Worm (Caenorhabditis elegans): ENCODE measurements around the gene str-233.

str-233 gene

ce11 chrV:16045837-16046236 lies 36.4 kb upstream of the str-233 start, which contains the start of gene T10C6.15 (continued):
- TF ChIP-seq daf-8 (GFP tag; IDR thresholded peaks at IDR 0.05) = no peak
- no peak for TF ChIP-seq zfp-2 (tag; optimal IDR thresholded peaks at IDR 0.05)
- TF ChIP-seq R02D3.7 (tag; optimal IDR thresholded peaks at IDR 0.05) = no peak
- peak; percentile 20 for TF ChIP-seq nhr-6 (tag; optimal IDR thresholded peaks at IDR 0.05)
- TF ChIP-seq php-3 (GFP tag; IDR thresholded peaks at IDR 0.05) = peak; percentile 74
- no peak for TF ChIP-seq lim-7 (GFP tag; IDR thresholded peaks at IDR 0.05)
- TF ChIP-seq F37D6.2 (tag; optimal IDR thresholded peaks at IDR 0.05) = no peak
- peak; percentile 89 for TF ChIP-seq nhr-102 (tag; optimal IDR thresholded peaks at IDR 0.05)
- TF ChIP-seq hlh-11 (tag; optimal IDR thresholded peaks at IDR 0.05) = peak; percentile 91
- TF ChIP-seq lin-1 (GFP tag; IDR thresholded peaks at IDR 0.05) = peak; percentile 83
- TF ChIP-seq set-16 (GFP tag; IDR thresholded peaks at IDR 0.05) = no peak
- peak; percentile 95 for TF ChIP-seq dmd-6 (GFP tag; IDR thresholded peaks at IDR 0.05)
- no peak for TF ChIP-seq spr-3 (GFP tag; optimal IDR thresholded peaks at IDR 0.05)
- TF ChIP-seq F44E2.7 (GFP tag; IDR thresholded peaks at IDR 0.05) = no peak
- no peak for TF ChIP-seq zip-2 (tag; optimal IDR thresholded peaks at IDR 0.05)
- TF ChIP-seq nhr-10 (tag; optimal IDR thresholded peaks at IDR 0.05) = peak; percentile 46
- no peak for TF ChIP-seq mep-1 (tag; optimal IDR thresholded peaks at IDR 0.05)
- TF ChIP-seq pqm-1 (tag; optimal IDR thresholded peaks at IDR 0.05) = peak; percentile 67
- TF ChIP-seq nhr-77 (tag; optimal IDR thresholded peaks at IDR 0.05) = peak; percentile 58

DNA sequence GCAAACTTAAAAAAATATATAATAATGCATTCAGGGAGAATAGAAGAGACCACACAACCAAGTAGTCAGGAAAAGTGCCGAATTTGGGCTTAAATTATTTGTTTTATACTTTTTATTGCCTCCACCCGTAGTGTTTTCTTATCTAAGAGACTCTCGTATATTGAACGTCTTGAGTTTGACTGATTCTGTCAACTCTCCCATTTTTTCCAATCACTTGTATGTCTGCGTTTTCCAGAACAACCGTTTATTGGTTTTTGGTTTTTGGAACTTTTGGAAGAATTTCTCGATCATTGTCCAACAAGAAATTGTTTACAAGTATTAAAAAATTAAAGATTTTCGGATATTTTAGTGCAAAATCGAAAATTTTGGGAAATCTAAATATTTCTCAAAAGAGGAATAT lies 34.2 kb upstream of the str-233 start:
- TF ChIP-seq ceh-28 (tag; optimal IDR thresholded peaks at IDR 0.05) (no peak), nhr-28 (tag; optimal IDR thresholded peaks at IDR 0.05) (peak; percentile 42), nhr-42 (GFP tag; IDR thresholded peaks at IDR 0.05) (0 out of 2 replicates have a peak, but pooled peaks have one; percentile 5), rbr-2 (tag; optimal IDR thresholded peaks at IDR 0.05) (no peak), arid-1 (GFP tag; conservative IDR thresholded peaks at IDR 0.05) (no peak), php-3 (GFP tag; IDR thresholded peaks at IDR 0.05) (peak; percentile 68), ceh-44 (GFP tag; IDR thresholded peaks at IDR 0.05) (no peak), Y75B8A.6 (GFP tag; IDR thresholded peaks at IDR 0.05) (no peak), unc-130 (GFP tag; optimal IDR thresholded peaks at IDR 0.05) (no peak), aha-1 (tag) (peak; percentile 81), egl-27 (tag; optimal IDR thresholded peaks at IDR 0.05) (no peak), hlh-11 (tag; optimal IDR thresholded peaks at IDR 0.05) (peak; percentile 51), saeg-2 (GFP tag; IDR thresholded peaks at IDR 0.05) (no peak), dmd-6 (GFP tag; IDR thresholded peaks at IDR 0.05) (peak; percentile 76), lin-1 (GFP tag; IDR thresholded peaks at IDR 0.05) (0 out of 2 replicates have a peak, but pooled peaks have one; percentile 21), unc-39 (tag; optimal IDR thresholded peaks at IDR 0.05) (no peak), daf-16 (GFP tag; optimal IDR thresholded peaks at IDR 0.05) (no peak), daf-16 (tag; optimal IDR thresholded peaks at IDR 0.05) (peak; percentile 69), nhr-10 (tag; optimal IDR thresholded peaks at IDR 0.05) (no peak), pqm-1 (tag; optimal IDR thresholded peaks at IDR 0.05) (peak; percentile 2), dve-1 (tag; optimal IDR thresholded peaks at IDR 0.05; ENCODE audit: insufficient read depth) (peak; percentile 74)

DNA sequence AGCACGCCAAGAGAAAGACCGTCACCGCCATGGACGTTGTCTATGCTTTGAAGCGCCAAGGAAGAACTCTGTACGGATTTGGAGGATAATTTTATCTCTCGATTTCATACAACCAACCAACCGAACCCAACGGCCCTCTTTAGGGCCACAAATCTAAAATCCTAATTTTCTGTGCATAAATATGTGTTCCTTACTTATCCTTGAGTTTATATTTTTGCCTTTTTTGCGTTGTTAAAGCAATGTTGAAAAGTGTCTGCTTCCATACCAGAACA lies 33.2 kb upstream of the str-233 start:
- 0 out of 2 replicates have a peak, but pooled peaks have one; percentile 38 for TF ChIP-seq zfp-3 (GFP tag; conservative IDR thresholded peaks at IDR 0.05)
- no peak for TF ChIP-seq Y5F2A.4 (GFP tag; optimal IDR thresholded peaks at IDR 0.05)
- no peak for TF ChIP-seq mes-2 (tag; optimal IDR thresholded peaks at IDR 0.05; ENCODE audit: poor library complexity, severe bottlenecking)
- TF ChIP-seq ctbp-1 (GFP tag; IDR thresholded peaks at IDR 0.05) = no peak
- TF ChIP-seq php-3 (GFP tag; IDR thresholded peaks at IDR 0.05) = no peak

Data from whole organism, L4 larva.